Fruit fly (Drosophila melanogaster) whole organism, wandering third instar larva: ENCODE results near the gene mRpS26.

Experiments used
- CG32264 ChIP-seq: fragments of 200-800 bp; sonication (Bioruptor generic); optimal IDR thresholded peaks from 2 replicates; lab custom pipeline; 2016; ENCODE audit warnings: missing biosample characterization, missing genetic modification characterization
- CG9705 ChIP-seq: fragments of 200-800 bp; sonication (Bioruptor generic); optimal IDR thresholded peaks from 2 replicates; lab custom pipeline; 2018; ENCODE audit warnings: missing biosample characterization, mild to moderate bottlenecking, missing genetic modification characterization
- CrebA ChIP-seq: fragments of 200-800 bp; sonication (Bioruptor generic); optimal IDR thresholded peaks from 2 replicates; lab custom pipeline; 2016; ENCODE audit warnings: missing biosample characterization, mild to moderate bottlenecking, missing genetic modification characterization, borderline replicate concordance
- Dfd ChIP-seq: fragments of >200 bp; optimal IDR thresholded peaks from 2 replicates; lab custom pipeline; 2017; ENCODE audit warnings: missing biosample characterization, missing genetic modification characterization
- Dif ChIP-seq: fragments of 200-275, 200-300 bp; sonication (Bioruptor generic); optimal IDR thresholded peaks from 2 replicates; lab custom pipeline; 2018; ENCODE audit warnings: missing biosample characterization, missing genetic modification characterization; ENCODE audit not compliant: partially characterized antibody
- Hnf4 ChIP-seq: fragments of 200-800 bp; sonication (Bioruptor generic); optimal IDR thresholded peaks from 2 replicates; lab custom pipeline; 2016; ENCODE audit warnings: missing biosample characterization, mild to moderate bottlenecking, missing genetic modification characterization
- Hr78 ChIP-seq: fragments of >200 bp; optimal IDR thresholded peaks from 2 replicates; lab custom pipeline; 2017; ENCODE audit warnings: missing biosample characterization, missing genetic modification characterization
- Hr83 ChIP-seq: fragments of 200-300 bp; sonication (Bioruptor generic); optimal IDR thresholded peaks from 2 replicates; lab custom pipeline; 2016; ENCODE audit warnings: missing biosample characterization, mild to moderate bottlenecking, missing genetic modification characterization, moderate library complexity; ENCODE audit not compliant: poor library complexity, severe bottlenecking
- Jra ChIP-seq: sonication (Bioruptor generic); optimal IDR thresholded peaks from 2 replicates; lab custom pipeline; 2016; ENCODE audit warnings: missing biosample characterization, missing genetic modification characterization
- Mio ChIP-seq: sonication (Bioruptor generic); optimal IDR thresholded peaks from 2 replicates; lab custom pipeline; 2016; ENCODE audit warnings: missing biosample characterization, missing genetic modification characterization
- Myc ChIP-seq: fragments of >200 bp; optimal IDR thresholded peaks from 2 replicates; lab custom pipeline; 2017
- N ChIP-seq: fragments of >200 bp; optimal IDR thresholded peaks from 2 replicates; lab custom pipeline; 2018; ENCODE audit warnings: missing biosample characterization, missing external identifiers, missing genetic modification characterization
- OdsH ChIP-seq: fragments of 200-800 bp; sonication (Bioruptor generic); optimal IDR thresholded peaks from 2 replicates; lab custom pipeline; 2016; ENCODE audit warnings: missing biosample characterization, mild to moderate bottlenecking, missing genetic modification characterization
- Sp1 ChIP-seq: fragments of 200-800 bp; sonication (Bioruptor generic); optimal IDR thresholded peaks from 3 replicates; lab custom pipeline; 2019; ENCODE audit warnings: missing biosample characterization, mild to moderate bottlenecking, missing genetic modification characterization, moderate library complexity
- Vsx2 ChIP-seq: fragments of 200-300, 225-300 bp; sonication (Bioruptor generic); optimal IDR thresholded peaks from 2 replicates; lab custom pipeline; 2018; ENCODE audit warnings: missing biosample characterization, missing genetic modification characterization; ENCODE audit not compliant: partially characterized antibody
- br ChIP-seq: fragments of 200-800 bp; sonication (Bioruptor generic); optimal IDR thresholded peaks from 2 replicates; lab custom pipeline; 2016; ENCODE audit warnings: missing biosample characterization, missing genetic modification characterization
- brk ChIP-seq: fragments of 200-800 bp; sonication (Bioruptor generic); optimal IDR thresholded peaks from 2 replicates; lab custom pipeline; 2016; ENCODE audit warnings: missing biosample characterization, mild to moderate bottlenecking, missing genetic modification characterization
- dl ChIP-seq, 2 experiments: fragments of 175-275, 200-275 bp in 1 of 2; fragments of 200-275 bp in 1 of 2; sonication (Bioruptor generic); optimal IDR thresholded peaks; lab custom pipeline; 2018; ENCODE audit warnings: mild to moderate bottlenecking in 2 of 2, missing biosample characterization in 2 of 2, missing genetic modification characterization in 2 of 2, moderate library complexity in 2 of 2; ENCODE audit not compliant: partially characterized antibody in 2 of 2, insufficient read depth in 1 of 2
- dmrt93B ChIP-seq: fragments of 200-800 bp; sonication (Bioruptor generic); optimal IDR thresholded peaks from 2 replicates; lab custom pipeline; 2018; ENCODE audit warnings: missing biosample characterization, mild to moderate bottlenecking, missing genetic modification characterization
- dsf ChIP-seq: sonication (Bioruptor generic); optimal IDR thresholded peaks from 2 replicates; lab custom pipeline; 2016; ENCODE audit warnings: missing biosample characterization, missing genetic modification characterization, borderline replicate concordance
- ey ChIP-seq: fragments of 200-800 bp; sonication (Bioruptor generic); optimal IDR thresholded peaks from 2 replicates; lab custom pipeline; 2016; ENCODE audit warnings: missing biosample characterization, missing genetic modification characterization
- foxo ChIP-seq, 2 experiments: fragments of 200-800 bp; sonication (Bioruptor generic); optimal IDR thresholded peaks; 2 replicates in 1 of 2; 3 replicates in 1 of 2; lab custom pipeline; 2016 to 2017; ENCODE audit warnings: missing biosample characterization in 2 of 2, missing genetic modification characterization in 2 of 2
- fru ChIP-seq: fragments of 200-800 bp; sonication (Bioruptor generic); optimal IDR thresholded peaks from 3 replicates; lab custom pipeline; 2016; ENCODE audit warnings: missing biosample characterization, mild to moderate bottlenecking, missing genetic modification characterization
- h ChIP-seq: fragments of 200-800 bp; sonication (Bioruptor generic); optimal IDR thresholded peaks from 3 replicates; lab custom pipeline; 2016; ENCODE audit warnings: missing biosample characterization, mild to moderate bottlenecking, missing genetic modification characterization
- jim ChIP-seq: fragments of 175-275, 200-325 bp; sonication (Bioruptor generic); optimal IDR thresholded peaks from 2 replicates; lab custom pipeline; 2016; ENCODE audit warnings: missing biosample characterization, mild to moderate bottlenecking, missing genetic modification characterization
- lola ChIP-seq: fragments of >200 bp; optimal IDR thresholded peaks from 2 replicates; lab custom pipeline; 2017; ENCODE audit warnings: missing biosample characterization, missing genetic modification characterization
- pan ChIP-seq: fragments of >200 bp; optimal IDR thresholded peaks from 2 replicates; lab custom pipeline; 2017
- psq ChIP-seq: fragments of 200-800 bp; sonication (Bioruptor generic); optimal IDR thresholded peaks from 3 replicates; lab custom pipeline; 2017; ENCODE audit warnings: missing biosample characterization, mild to moderate bottlenecking, missing genetic modification characterization, moderate library complexity
- sage ChIP-seq: fragments of 200-800 bp; sonication (Bioruptor generic); optimal IDR thresholded peaks from 2 replicates; lab custom pipeline; 2016; ENCODE audit warnings: missing biosample characterization, mild to moderate bottlenecking, missing genetic modification characterization
- sv ChIP-seq: fragments of 200-800 bp; sonication (Bioruptor generic); optimal IDR thresholded peaks from 3 replicates; lab custom pipeline; 2016; ENCODE audit warnings: missing biosample characterization, missing genetic modification characterization
- tai ChIP-seq: sonication (Bioruptor generic); optimal IDR thresholded peaks from 2 replicates; lab custom pipeline; 2016; ENCODE audit warnings: missing biosample characterization, missing genetic modification characterization
- usp ChIP-seq: fragments of >200 bp; optimal IDR thresholded peaks from 2 replicates; lab custom pipeline; 2017; ENCODE audit warnings: missing biosample characterization, missing genetic modification characterization
- woc ChIP-seq: sonication (Bioruptor generic); optimal IDR thresholded peaks from 2 replicates; lab custom pipeline; 2016; ENCODE audit warnings: missing biosample characterization, mild to moderate bottlenecking, missing genetic modification characterization

Gene mRpS26

DNA sequence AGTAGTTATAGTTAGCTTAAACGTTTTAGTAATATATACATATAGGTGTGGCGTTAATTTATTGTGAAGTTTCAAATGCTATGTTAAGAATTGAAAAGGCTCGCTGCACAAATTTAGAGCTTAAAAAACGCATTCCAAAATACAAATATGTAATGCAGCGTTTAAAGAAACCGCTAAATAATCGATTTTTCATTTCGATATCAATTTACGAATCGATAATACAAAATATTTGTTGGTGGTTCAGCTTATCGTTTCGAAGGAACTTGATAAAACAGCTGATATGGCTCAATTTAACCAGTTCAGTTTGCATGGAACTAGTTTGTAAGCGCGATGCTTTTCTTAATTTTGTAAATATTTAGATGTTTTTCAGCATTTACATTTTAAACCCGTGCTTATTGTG lies 6.3 kb downstream of the mRpS26 start, which contains the start of the genes CG32195 and CG7341:
TSS of gene CG32195 (plus strand) at position 291 of the 400 bp plus-strand sequence.
TSS of gene CG7341 (plus strand) at position 291 of the 400 bp plus-strand sequence.
- TF ChIP-seq br (GFP tag; lab: Kevin White, UChicago): no peak
- no peak for TF ChIP-seq OdsH (GFP tag; lab: Kevin White, UChicago)
- TF ChIP-seq sage (GFP tag; lab: Kevin White, UChicago): peak; percentile 42
- TF ChIP-seq CrebA: no peak
- peak in 1 of 2 experiments; percentile 28 for TF ChIP-seq foxo (GFP tag; optimal IDR thresholded peaks at IDR 0.05; lab: Kevin White, UChicago)

DNA sequence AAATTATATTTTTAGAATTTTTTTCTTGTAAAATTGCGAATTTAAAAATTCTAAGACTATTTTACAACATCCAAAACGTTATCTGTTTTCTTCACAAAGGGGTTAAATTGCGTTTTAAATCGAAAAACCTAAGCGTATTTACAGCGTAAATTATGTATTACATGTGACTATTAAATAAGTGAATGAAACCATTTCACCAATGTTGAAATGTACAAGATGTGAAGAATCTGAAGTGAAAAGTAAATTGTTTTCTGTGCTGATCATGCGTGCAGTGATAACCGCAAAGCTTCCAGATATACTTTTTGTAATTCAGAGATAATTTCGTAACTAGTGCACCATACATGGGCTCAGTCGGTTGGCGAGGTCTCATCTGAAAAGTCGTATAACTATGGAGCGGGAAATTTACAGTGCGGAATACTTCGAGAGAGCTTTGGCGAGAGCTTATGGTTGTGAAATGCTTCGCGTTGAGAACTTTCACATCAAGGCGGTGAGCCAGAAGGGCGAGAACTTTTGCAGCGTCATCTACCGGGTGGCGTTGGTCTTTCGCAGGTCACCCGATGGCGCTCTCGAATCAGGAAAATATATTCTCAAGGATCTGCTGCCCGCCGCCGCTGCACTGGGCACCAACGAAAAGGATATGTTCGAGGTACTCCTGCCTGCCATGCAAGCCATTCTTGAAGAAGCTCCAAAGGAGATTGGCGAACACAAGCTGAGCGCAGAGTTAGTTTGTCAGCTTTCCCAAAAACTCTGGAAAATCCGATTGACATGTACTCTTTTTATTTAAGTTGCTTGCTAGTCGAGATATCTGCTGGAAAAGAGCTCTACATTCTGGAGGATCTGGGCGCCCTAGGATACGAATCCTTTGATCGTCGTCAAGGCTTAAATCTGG lies 7.9 kb downstream of the mRpS26 start:
- TF ChIP-seq usp (GFP tag; lab: Kevin White, UChicago): no peak
- no peak for TF ChIP-seq Sp1 (GFP tag; lab: Kevin White, UChicago)
- no peak for TF ChIP-seq dmrt93B (GFP tag; lab: Kevin White, UChicago)
- no peak for TF ChIP-seq Myc (lab: Kevin White, UChicago)
- TF ChIP-seq Jra (GFP tag; lab: Kevin White, UChicago): peak; percentile 6
- TF ChIP-seq Dif: peak; percentile 14
- peak; percentile 22 for TF ChIP-seq fru
- TF ChIP-seq ey (GFP tag; lab: Kevin White, UChicago): no peak
- TF ChIP-seq CG32264 (GFP tag; lab: Kevin White, UChicago): no peak
- TF ChIP-seq br (GFP tag; lab: Kevin White, UChicago): peak; percentile 54
- no peak for TF ChIP-seq Mio (GFP tag; lab: Kevin White, UChicago)
- no peak for TF ChIP-seq sage (GFP tag; lab: Kevin White, UChicago)
- TF ChIP-seq foxo (GFP tag; optimal IDR thresholded peaks at IDR 0.05; lab: Kevin White, UChicago): peak in 1 of 2 experiments; percentile 46
- TF ChIP-seq CG9705 (GFP tag; lab: Kevin White, UChicago): no peak
- TF ChIP-seq Hr78 (GFP tag; lab: Kevin White, UChicago): no peak
- TF ChIP-seq brk (GFP tag; lab: Kevin White, UChicago): no peak
- TF ChIP-seq psq (GFP tag; lab: Kevin White, UChicago): no peak
- TF ChIP-seq Dfd (GFP tag; lab: Kevin White, UChicago): no peak
- no peak for TF ChIP-seq sv (GFP tag; lab: Kevin White, UChicago)
- TF ChIP-seq Hr83: peak; percentile 40
- no peak for TF ChIP-seq N (GFP tag; lab: Kevin White, UChicago)
- no peak for TF ChIP-seq CrebA
- TF ChIP-seq Hnf4 (GFP tag; lab: Kevin White, UChicago): peak; percentile 31
- no peak for TF ChIP-seq Vsx2 (GFP tag; lab: Kevin White, UChicago)
- TF ChIP-seq h (GFP tag; lab: Kevin White, UChicago): peak; percentile 61
- peak; percentile 44 for TF ChIP-seq OdsH (GFP tag; lab: Kevin White, UChicago)
- TF ChIP-seq, all 38 proteins: peak for 9

DNA sequence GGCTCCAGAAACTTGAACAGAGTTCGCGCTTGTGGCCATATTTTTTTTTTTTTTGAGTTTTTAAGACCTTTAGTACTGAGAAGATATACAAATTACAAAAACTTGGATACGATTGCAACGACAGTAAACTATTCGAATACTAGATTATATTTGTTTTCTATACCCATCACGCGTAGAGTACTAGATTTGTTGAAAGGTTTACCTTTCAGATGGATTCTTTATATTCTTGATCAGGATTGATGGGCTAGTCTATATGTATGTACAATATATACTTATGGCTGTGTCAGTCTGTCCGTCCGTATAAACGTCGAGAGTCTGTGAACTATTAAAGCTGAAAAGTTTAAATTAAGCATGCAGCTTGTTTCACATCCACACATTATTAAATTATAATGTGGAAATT lies 15.5 kb downstream of the mRpS26 start, which contains the start of gene CG42853:
TSS of gene CG42853 (minus strand) at position 101 of the 400 bp plus-strand sequence.
- no peak for TF ChIP-seq h (GFP tag; lab: Kevin White, UChicago)
- TF ChIP-seq usp (GFP tag; lab: Kevin White, UChicago): no peak
- no peak for TF ChIP-seq ey (GFP tag; lab: Kevin White, UChicago)
- no peak for TF ChIP-seq jim (GFP tag; lab: Kevin White, UChicago)
- TF ChIP-seq CrebA: no peak
- TF ChIP-seq, all 38 proteins: peak for 0

dm6 chr3L:18124138-18124537 lies 17.8 kb downstream of the mRpS26 start:
- TF ChIP-seq Dfd (GFP tag; lab: Kevin White, UChicago): peak; percentile 90
- TF ChIP-seq dsf (GFP tag; lab: Kevin White, UChicago): no peak

- TF ChIP-seq Hr83 (no peak), dl (GFP tag; optimal IDR thresholded peaks at IDR 0.05; lab: Kevin White, UChicago; ENCODE audit: insufficient read depth in 1 of 2, partially characterized antibody in 2 of 2) (no peak), pan (lab: Kevin White, UChicago) (no peak), Sp1 (GFP tag; lab: Kevin White, UChicago) (no peak), woc (GFP tag; lab: Kevin White, UChicago) (no peak), Myc (lab: Kevin White, UChicago) (no peak), tai (no peak), foxo (GFP tag; optimal IDR thresholded peaks at IDR 0.05; lab: Kevin White, UChicago) (no peak), ey (GFP tag; lab: Kevin White, UChicago) (no peak), br (GFP tag; lab: Kevin White, UChicago) (no peak), Hr78 (GFP tag; lab: Kevin White, UChicago) (no peak), Mio (GFP tag; lab: Kevin White, UChicago) (no peak), dmrt93B (GFP tag; lab: Kevin White, UChicago) (no peak), lola (GFP tag; lab: Kevin White, UChicago) (no peak), CG32264 (GFP tag; lab: Kevin White, UChicago) (no peak), usp (GFP tag; lab: Kevin White, UChicago) (no peak)
Measured at dm6 chr3L:18132589-18132988, 26.2 kb downstream of the mRpS26 start, which contains the start of gene Cyp312a1. Gene Cyp312a1, minus strand, starts transcription at chr3L:18132689.
